Worm (Caenorhabditis elegans) whole organism, L2 larva: ENCODE results near the gene K01G12.3.

Experiments
- C34F6.9 ChIP-seq: fragments of 150-350 bp; optimal IDR thresholded peaks from 2 replicates; lab custom pipeline; 2014; ENCODE audit warnings: missing biosample characterization, missing genetic modification characterization
- R02D3.7 ChIP-seq: fragments of 150-350 bp; optimal IDR thresholded peaks from 2 replicates; lab custom pipeline; 2014; ENCODE audit warnings: missing biosample characterization, missing genetic modification characterization
- Y55F3AM.14 ChIP-seq: fragments of 200-800 bp; sonication (Bioruptor generic); optimal IDR thresholded peaks from 2 replicates; lab custom pipeline; 2018; ENCODE audit warnings: mild to moderate bottlenecking, missing genetic modification characterization, missing compliant biosample characterization
- alr-1 ChIP-seq: fragments of 150-350 bp; optimal IDR thresholded peaks from 2 replicates; lab custom pipeline; 2014; ENCODE audit warnings: missing biosample characterization, missing genetic modification characterization
- aly-2 ChIP-seq: fragments of 150-350 bp; optimal IDR thresholded peaks from 2 replicates; lab custom pipeline; 2014; ENCODE audit warnings: missing biosample characterization, missing genetic modification characterization
- ama-1 ChIP-seq: fragments of 150-350 bp; optimal IDR thresholded peaks from 2 replicates; lab custom pipeline; 2018; ENCODE audit warnings: inconsistent platforms
- blmp-1 ChIP-seq: sonication (generic microtip); optimal IDR thresholded peaks from 2 replicates; lab custom pipeline; 2017; ENCODE audit warnings: missing genetic modification characterization, mild to moderate bottlenecking, missing compliant biosample characterization, antibody characterized with exemption, moderate library complexity; ENCODE audit not compliant: insufficient read depth
- ceh-16 ChIP-seq: fragments of 150-350 bp; optimal IDR thresholded peaks from 2 replicates; lab custom pipeline; 2014; ENCODE audit warnings: missing biosample characterization, missing genetic modification characterization
- ceh-82 ChIP-seq: fragments of 150-350 bp; optimal IDR thresholded peaks from 2 replicates; lab custom pipeline; 2014; ENCODE audit warnings: missing biosample characterization, missing genetic modification characterization
- crh-2 ChIP-seq: sonication (generic microtip); optimal IDR thresholded peaks from 2 replicates; lab custom pipeline; 2017; ENCODE audit warnings: missing biosample characterization, missing genetic modification characterization
- dmd-4 ChIP-seq: sonication (generic microtip); optimal IDR thresholded peaks from 2 replicates; lab custom pipeline; 2017; ENCODE audit warnings: missing biosample characterization, missing genetic modification characterization
- elt-1 ChIP-seq: fragments of 150-350 bp; optimal IDR thresholded peaks from 2 replicates; lab custom pipeline; 2014; ENCODE audit warnings: missing biosample characterization, missing genetic modification characterization
- fos-1 ChIP-seq: fragments of 150-350 bp; optimal IDR thresholded peaks from 2 replicates; lab custom pipeline; 2014; ENCODE audit warnings: missing biosample characterization, missing genetic modification characterization
- gmeb-1 ChIP-seq: fragments of 150-350 bp; optimal IDR thresholded peaks from 2 replicates; lab custom pipeline; 2014; ENCODE audit warnings: missing biosample characterization, missing genetic modification characterization
- lin-11 ChIP-seq: fragments of 150-350 bp; sonication (generic microtip); optimal IDR thresholded peaks from 2 replicates; lab custom pipeline; 2014; ENCODE audit warnings: missing biosample characterization, missing genetic modification characterization, inconsistent platforms, mixed read lengths
- lin-13 ChIP-seq: fragments of 150-350 bp; optimal IDR thresholded peaks from 2 replicates; lab custom pipeline; 2014; ENCODE audit warnings: missing biosample characterization, missing genetic modification reagents, missing genetic modification characterization
- lin-39 ChIP-seq: fragments of 150-350 bp; optimal IDR thresholded peaks from 2 replicates; lab custom pipeline; 2014; ENCODE audit warnings: missing biosample characterization, missing genetic modification reagents, missing genetic modification characterization
- lsy-2 ChIP-seq, 2 experiments: fragments of 150-350 bp in 1 of 2; sonication (generic microtip) in 1 of 2; optimal IDR thresholded peaks; 2 replicates each; lab custom pipeline; 2014 to 2017; ENCODE audit warnings: missing biosample characterization in 2 of 2, missing genetic modification characterization in 2 of 2
- mab-5 ChIP-seq: fragments of 150-350 bp; optimal IDR thresholded peaks from 2 replicates; lab custom pipeline; 2014; ENCODE audit warnings: missing biosample characterization, missing genetic modification characterization
- mbf-1 ChIP-seq: sonication (generic microtip); optimal IDR thresholded peaks from 2 replicates; lab custom pipeline; 2017; ENCODE audit warnings: missing biosample characterization, missing genetic modification characterization
- mdl-1 ChIP-seq, 2 experiments: fragments of 150-350 bp in 1 of 2; sonication (generic microtip) in 1 of 2; optimal IDR thresholded peaks; 2 replicates each; lab custom pipeline; 2017; ENCODE audit warnings: missing biosample characterization in 2 of 2, missing genetic modification characterization in 2 of 2
- nhr-10 ChIP-seq: sonication (generic microtip); optimal IDR thresholded peaks from 2 replicates; lab custom pipeline; 2017; ENCODE audit warnings: missing biosample characterization, missing genetic modification characterization
- nhr-11 ChIP-seq: fragments of 150-350 bp; optimal IDR thresholded peaks from 2 replicates; lab custom pipeline; 2014; ENCODE audit warnings: missing biosample characterization, missing genetic modification characterization
- nhr-12 ChIP-seq: fragments of 150-350 bp; optimal IDR thresholded peaks from 2 replicates; lab custom pipeline; 2014; ENCODE audit warnings: missing biosample characterization, missing genetic modification characterization
- nhr-129 ChIP-seq: fragments of 150-350 bp; optimal IDR thresholded peaks from 2 replicates; lab custom pipeline; 2014; ENCODE audit warnings: missing biosample characterization, missing genetic modification characterization
- nhr-21 ChIP-seq: fragments of 150-350 bp; optimal IDR thresholded peaks from 2 replicates; lab custom pipeline; 2014; ENCODE audit warnings: missing biosample characterization, missing genetic modification characterization
- nhr-23 ChIP-seq: fragments of 150-350 bp; optimal IDR thresholded peaks from 2 replicates; lab custom pipeline; 2014; ENCODE audit warnings: missing biosample characterization, missing genetic modification reagents, missing genetic modification characterization
- nhr-25 ChIP-seq: fragments of 150-350 bp; sonication (generic microtip); optimal IDR thresholded peaks from 3 replicates; lab custom pipeline; 2014; ENCODE audit warnings: missing biosample characterization, missing genetic modification characterization
- nhr-6 ChIP-seq: fragments of 150-350 bp; optimal IDR thresholded peaks from 2 replicates; lab custom pipeline; 2014; ENCODE audit warnings: missing biosample characterization, missing genetic modification characterization
- nhr-77 ChIP-seq: fragments of 150-350 bp; optimal IDR thresholded peaks from 2 replicates; lab custom pipeline; 2014; ENCODE audit warnings: missing biosample characterization, missing genetic modification characterization
- peb-1 ChIP-seq: fragments of 150-350 bp; optimal IDR thresholded peaks from 2 replicates; lab custom pipeline; 2014; ENCODE audit warnings: missing biosample characterization, missing genetic modification characterization
- sem-4 ChIP-seq: fragments of 150-350 bp; optimal IDR thresholded peaks from 2 replicates; lab custom pipeline; 2014; ENCODE audit warnings: missing biosample characterization, missing genetic modification reagents, missing genetic modification characterization
- skn-1 ChIP-seq: sonication (generic microtip); optimal IDR thresholded peaks from 2 replicates; lab custom pipeline; 2017; ENCODE audit warnings: missing biosample characterization, missing genetic modification characterization
- sma-3 ChIP-seq: sonication (generic microtip); optimal IDR thresholded peaks from 2 replicates; lab custom pipeline; 2016; ENCODE audit warnings: missing genetic modification reagents, missing genetic modification characterization, missing compliant biosample characterization
- unc-55 ChIP-seq: fragments of 150-350 bp; sonication (generic microtip); optimal IDR thresholded peaks from 3 replicates; lab custom pipeline; 2014; ENCODE audit warnings: missing biosample characterization, missing genetic modification reagents, missing genetic modification characterization
- unc-62 ChIP-seq: fragments of 150-350 bp; optimal IDR thresholded peaks from 2 replicates; lab custom pipeline; 2014; ENCODE audit warnings: missing biosample characterization, missing genetic modification reagents, missing genetic modification characterization
- ztf-1 ChIP-seq: fragments of 200-800 bp; sonication (Bioruptor generic); conservative IDR thresholded peaks from 2 replicates; pipeline ENCODE4 v1.3.6; 2022; ENCODE audit warnings: missing genetic modification characterization, missing compliant biosample characterization
- ztf-4 ChIP-seq: fragments of 150-350 bp; optimal IDR thresholded peaks from 2 replicates; lab custom pipeline; 2014; ENCODE audit warnings: missing biosample characterization, missing genetic modification characterization

K01G12.3 gene

ce11 chrIV:14165476-14165875 is 27.8 kb upstream of the K01G12.3 start, which contains the start of gene R05A10.6:
Gene R05A10.6 (plus strand): TSS chrIV:14165776.
- TF ChIP-seq nhr-11 (tag; lab: Kevin White, UChicago) (no peak), lsy-2 (tag; optimal IDR thresholded peaks at IDR 0.05; lab: Kevin White, UChicago) (no peak), blmp-1 (tag; lab: Kevin White, UChicago) (no peak), skn-1 (tag; lab: Kevin White, UChicago) (no peak), nhr-21 (no peak), peb-1 (tag; lab: Kevin White, UChicago) (no peak), nhr-12 (tag; lab: Kevin White, UChicago) (no peak), alr-1 (no peak), nhr-6 (tag; lab: Kevin White, UChicago) (no peak)

- TF ChIP-seq elt-1 (tag; lab: Kevin White, UChicago) (no peak), lin-39 (tag; lab: Kevin White, UChicago) (no peak), peb-1 (tag; lab: Kevin White, UChicago) (no peak), lin-11 (tag; lab: Kevin White, UChicago) (no peak), fos-1 (tag; lab: Kevin White, UChicago) (no peak), dmd-4 (tag; lab: Kevin White, UChicago) (no peak), unc-62 (GFP tag; lab: Kevin White, UChicago) (no peak), skn-1 (tag; lab: Kevin White, UChicago) (no peak), nhr-21 (no peak), lin-13 (GFP tag; lab: Kevin White, UChicago) (no peak), gmeb-1 (tag; lab: Kevin White, UChicago) (no peak), unc-55 (GFP tag; lab: Kevin White, UChicago) (no peak), ceh-16 (tag; lab: Kevin White, UChicago) (no peak), C34F6.9 (tag; lab: Kevin White, UChicago) (no peak), mab-5 (tag; lab: Kevin White, UChicago) (no peak)
Measured at ce11 chrIV:14172181-14172580, 21.1 kb upstream of the K01G12.3 start, which contains the start of gene R05A10.4. Gene R05A10.4 (plus strand): TSS chrIV:14172481.

ce11 chrIV:14176373-14176772 is 16.9 kb upstream of the K01G12.3 start, which contains the start of gene R05A10.3:
Gene R05A10.3 (minus strand): TSS chrIV:14176473.
- TF ChIP-seq Y55F3AM.14 (GFP tag; lab: Kevin White, UChicago) (no peak), mdl-1 (tag; optimal IDR thresholded peaks at IDR 0.05; lab: Kevin White, UChicago) (no peak), nhr-77 (no peak), ceh-82 (tag; lab: Kevin White, UChicago) (no peak), peb-1 (tag; lab: Kevin White, UChicago) (no peak), crh-2 (no peak), aly-2 (no peak), blmp-1 (tag; lab: Kevin White, UChicago) (no peak), fos-1 (tag; lab: Kevin White, UChicago) (no peak), sem-4 (tag; lab: Kevin White, UChicago) (no peak)

- TF ChIP-seq mab-5 (tag; lab: Kevin White, UChicago): no peak
- no peak for TF ChIP-seq crh-2
- TF ChIP-seq mbf-1 (tag; lab: Kevin White, UChicago): no peak
- no peak for TF ChIP-seq unc-62 (GFP tag; lab: Kevin White, UChicago)
- no peak for TF ChIP-seq nhr-12 (tag; lab: Kevin White, UChicago)
- no peak for TF ChIP-seq nhr-10 (tag; lab: Kevin White, UChicago)
- no peak for TF ChIP-seq nhr-25
- no peak for TF ChIP-seq R02D3.7 (tag; lab: Kevin White, UChicago)
- no peak for TF ChIP-seq nhr-21
- TF ChIP-seq mdl-1 (tag; optimal IDR thresholded peaks at IDR 0.05; lab: Kevin White, UChicago): no peak
- TF ChIP-seq nhr-23 (tag; lab: Kevin White, UChicago): no peak
- no peak for TF ChIP-seq ama-1 (lab: Kevin White, UChicago)
Measured at ce11 chrIV:14177058-14177457, 16.2 kb upstream of the K01G12.3 start, which contains the start of gene R05A10.2. Gene R05A10.2 (plus strand): TSS chrIV:14177271.

ce11 chrIV:14182077-14182476 is 11.2 kb upstream of the K01G12.3 start, which contains the start of gene R05A10.1:
Gene R05A10.1 (plus strand): TSS chrIV:14182377.
- TF ChIP-seq nhr-129 (tag; lab: Kevin White, UChicago): no peak
- no peak for TF ChIP-seq lsy-2 (tag; optimal IDR thresholded peaks at IDR 0.05; lab: Kevin White, UChicago)
- no peak for TF ChIP-seq elt-1 (tag; lab: Kevin White, UChicago)
- TF ChIP-seq lin-13 (GFP tag; lab: Kevin White, UChicago): no peak
- TF ChIP-seq sma-3 (GFP tag; lab: Kevin White, UChicago): no peak
- no peak for TF ChIP-seq alr-1
- no peak for TF ChIP-seq ztf-4 (tag; lab: Kevin White, UChicago)
- TF ChIP-seq aly-2: no peak
- no peak for TF ChIP-seq ztf-1 (GFP tag; lab: Robert Waterston, UW)
- TF ChIP-seq crh-2: no peak
- no peak for TF ChIP-seq nhr-23 (tag; lab: Kevin White, UChicago)
- TF ChIP-seq blmp-1 (tag; lab: Kevin White, UChicago): no peak
- no peak for TF ChIP-seq unc-55 (GFP tag; lab: Kevin White, UChicago)
